Fruit fly (Drosophila melanogaster) whole organism, embryonic: ENCODE results near the gene Elo68alpha.
A peak's percentile ranks its signal among the peaks of the same experiment; 100 is the strongest.

Source experiments
- Aef1 ChIP-seq: fragments of 200-800 bp; sonication (Bioruptor generic); IDR thresholded peaks from 3 replicates; pipeline ENCODE4 v1.3.6; 2022; ENCODE audit warnings: missing biosample characterization, missing genetic modification characterization
- Asciz ChIP-seq: fragments of 200-800 bp; sonication (Bioruptor generic); optimal IDR thresholded peaks from 2 replicates; lab custom pipeline; 2017; ENCODE audit warnings: missing biosample characterization, mild to moderate bottlenecking, missing genetic modification characterization, missing genetic modification reagents
- BEAF-32 ChIP-seq: fragments of 200-800 bp; sonication (Bioruptor generic); optimal IDR thresholded peaks from 3 replicates; lab custom pipeline; 2017; ENCODE audit warnings: missing biosample characterization, missing genetic modification characterization, mild to moderate bottlenecking, moderate library complexity, missing genetic modification reagents
- Bdp1 ChIP-seq: fragments of 200-800 bp; sonication (Bioruptor generic); optimal IDR thresholded peaks from 3 replicates; lab custom pipeline; 2016; ENCODE audit warnings: missing biosample characterization, missing genetic modification characterization
- Bteb2 ChIP-seq: fragments of 200-800 bp; sonication (Bioruptor generic); optimal IDR thresholded peaks from 2 replicates; lab custom pipeline; 2016; ENCODE audit warnings: missing biosample characterization, missing genetic modification characterization
- CG10366 ChIP-seq: fragments of 200-800 bp; sonication (Bioruptor generic); IDR thresholded peaks from 2 replicates; pipeline ENCODE4 v1.3.6; 2022; ENCODE audit warnings: missing biosample characterization, missing genetic modification characterization
- CG10959 ChIP-seq: fragments of 200-800 bp; sonication (Bioruptor generic); IDR thresholded peaks from 2 replicates; pipeline ENCODE4 v1.3.6; 2022; ENCODE audit warnings: missing biosample characterization, missing genetic modification characterization
- CG11085 ChIP-seq: fragments of 200-800 bp; sonication (Bioruptor generic); IDR thresholded peaks from 2 replicates; pipeline ENCODE4 v1.3.6; 2022; ENCODE audit warnings: missing biosample characterization, missing genetic modification characterization
- CG13296 ChIP-seq: fragments of 200-800 bp; sonication (Bioruptor generic); optimal IDR thresholded peaks from 3 replicates; lab custom pipeline; 2018; ENCODE audit warnings: missing biosample characterization, mild to moderate bottlenecking, missing genetic modification characterization
- CG14050 ChIP-seq: fragments of 200-800 bp; sonication (Bioruptor generic); IDR thresholded peaks from 3 replicates; pipeline ENCODE4 v1.3.6; 2022; ENCODE audit warnings: missing biosample characterization, missing genetic modification characterization
- CG17361 ChIP-seq: fragments of 200-800 bp; sonication (Bioruptor generic); IDR thresholded peaks from 3 replicates; pipeline ENCODE4 v1.3.6; 2022; ENCODE audit warnings: missing biosample characterization, missing genetic modification characterization
- CG4707 ChIP-seq: fragments of 200-800 bp; sonication (Bioruptor generic); optimal IDR thresholded peaks from 2 replicates; lab custom pipeline; 2018; ENCODE audit warnings: missing biosample characterization, mild to moderate bottlenecking, missing genetic modification characterization, moderate library complexity
- CG5245 ChIP-seq: fragments of 200-800 bp; sonication (Bioruptor generic); optimal IDR thresholded peaks from 3 replicates; lab custom pipeline; 2016; ENCODE audit warnings: missing biosample characterization, missing genetic modification characterization
- CG6813 ChIP-seq: fragments of 200-800 bp; sonication (Bioruptor generic); optimal IDR thresholded peaks from 2 replicates; lab custom pipeline; 2017; ENCODE audit warnings: missing biosample characterization, missing genetic modification characterization, mild to moderate bottlenecking, moderate library complexity, missing genetic modification reagents
- CG6854 ChIP-seq: fragments of 200-800 bp; sonication (Bioruptor generic); optimal IDR thresholded peaks from 3 replicates; lab custom pipeline; 2017; ENCODE audit warnings: missing biosample characterization, mild to moderate bottlenecking, missing genetic modification characterization
- CG7745 ChIP-seq: fragments of 200-800 bp; sonication (Bioruptor generic); optimal IDR thresholded peaks from 2 replicates; lab custom pipeline; 2018; ENCODE audit warnings: missing biosample characterization, mild to moderate bottlenecking, missing genetic modification characterization, moderate library complexity
- CG7987 ChIP-seq: fragments of 200-800 bp; sonication (Bioruptor generic); optimal IDR thresholded peaks from 2 replicates; lab custom pipeline; 2018; ENCODE audit warnings: missing biosample characterization, mild to moderate bottlenecking, missing genetic modification characterization, moderate library complexity
- CG8944 ChIP-seq: fragments of 200-800 bp; sonication (Bioruptor generic); optimal IDR thresholded peaks from 3 replicates; lab custom pipeline; 2016; ENCODE audit warnings: missing biosample characterization, missing genetic modification characterization
- CG9817 ChIP-seq: fragments of 200-800 bp; sonication (Bioruptor generic); optimal IDR thresholded peaks from 2 replicates; lab custom pipeline; 2018; ENCODE audit warnings: missing biosample characterization, mild to moderate bottlenecking, missing genetic modification characterization, moderate library complexity
- CoRest ChIP-seq: fragments of 200-800 bp; sonication (Bioruptor generic); optimal IDR thresholded peaks from 3 replicates; lab custom pipeline; 2018; ENCODE audit warnings: missing biosample characterization, mild to moderate bottlenecking, missing genetic modification characterization, moderate library complexity
- Eip74EF ChIP-seq, 2 experiments: fragments of 200-800 bp in 1 of 2; fragments of >200 bp in 1 of 2; sonication (Bioruptor generic) in 1 of 2; optimal IDR thresholded peaks; 2 replicates each; lab custom pipeline; 2017 to 2019; ENCODE audit warnings: missing biosample characterization in 2 of 2, missing genetic modification characterization in 2 of 2, mild to moderate bottlenecking in 1 of 2, moderate library complexity in 1 of 2
- NFAT ChIP-seq: fragments of 200-800 bp; sonication (Bioruptor generic); IDR thresholded peaks from 2 replicates; pipeline ENCODE4 v1.3.6; 2022; ENCODE audit warnings: missing biosample characterization, missing genetic modification characterization
- Pdp1 ChIP-seq, 2 experiments: fragments of 200-800 bp; sonication (Bioruptor generic); optimal IDR thresholded peaks; 3 replicates each; lab custom pipeline; 2016; ENCODE audit warnings: missing biosample characterization in 2 of 2, missing genetic modification characterization in 2 of 2, mild to moderate bottlenecking in 1 of 2, moderate library complexity in 1 of 2
- Ptx1 ChIP-seq: fragments of 200-800 bp; sonication (Bioruptor generic); IDR thresholded peaks from 2 replicates; pipeline ENCODE4 v1.3.6; 2022; ENCODE audit warnings: missing biosample characterization, missing genetic modification characterization
- Rfx ChIP-seq: fragments of 200-800 bp; sonication (Bioruptor generic); IDR thresholded peaks from 2 replicates; pipeline ENCODE4 v1.3.6; 2022; ENCODE audit warnings: missing biosample characterization, missing genetic modification characterization
- Sry-δ ChIP-seq: fragments of 200-800 bp; sonication (Bioruptor generic); optimal IDR thresholded peaks from 2 replicates; lab custom pipeline; 2016; ENCODE audit warnings: missing biosample characterization, missing genetic modification characterization
- Ssrp ChIP-seq: fragments of 200-800 bp; sonication (Bioruptor generic); optimal IDR thresholded peaks from 2 replicates; lab custom pipeline; 2018; ENCODE audit warnings: missing biosample characterization, mild to moderate bottlenecking, missing genetic modification characterization, moderate library complexity
- Taf1 ChIP-seq: fragments of 200-800 bp; sonication (Bioruptor generic); IDR thresholded peaks from 2 replicates; pipeline ENCODE4 v1.3.6; 2022; ENCODE audit warnings: missing biosample characterization, missing genetic modification characterization
- aop ChIP-seq: fragments of 200-800 bp; sonication (Bioruptor generic); IDR thresholded peaks from 2 replicates; pipeline ENCODE4 v1.3.6; 2022; ENCODE audit warnings: missing biosample characterization, missing genetic modification characterization
- bsh ChIP-seq, 2 experiments: fragments of 200-800 bp; sonication (Bioruptor generic); optimal IDR thresholded peaks; 2 replicates each; lab custom pipeline; 2017 to 2018; ENCODE audit warnings: mild to moderate bottlenecking in 2 of 2, missing biosample characterization in 2 of 2, missing genetic modification characterization in 2 of 2, moderate library complexity in 1 of 2
- caup ChIP-seq: fragments of 200-800 bp; sonication (Bioruptor generic); optimal IDR thresholded peaks from 3 replicates; lab custom pipeline; 2017; ENCODE audit warnings: missing biosample characterization, mild to moderate bottlenecking, missing genetic modification characterization, moderate library complexity; ENCODE audit not compliant: severe bottlenecking
- chm ChIP-seq: fragments of 200-800 bp; sonication (Bioruptor generic); IDR thresholded peaks from 2 replicates; pipeline ENCODE4 v1.3.6; 2022; ENCODE audit warnings: missing biosample characterization, missing genetic modification characterization
- ewg ChIP-seq: fragments of 200-800 bp; sonication (Bioruptor generic); optimal IDR thresholded peaks from 3 replicates; lab custom pipeline; 2017; ENCODE audit warnings: mild to moderate bottlenecking, missing biosample characterization, missing genetic modification reagents, missing genetic modification characterization
- fru ChIP-seq: fragments of >200 bp; optimal IDR thresholded peaks from 2 replicates; lab custom pipeline; 2017
- ftz-f1 ChIP-seq: fragments of 200-800 bp; sonication (Bioruptor generic); optimal IDR thresholded peaks from 2 replicates; lab custom pipeline; 2016; ENCODE audit warnings: missing biosample characterization, missing genetic modification characterization
- gcm2 ChIP-seq: fragments of 200-800 bp; sonication (Bioruptor generic); optimal IDR thresholded peaks from 2 replicates; lab custom pipeline; 2016; ENCODE audit warnings: missing biosample characterization, missing genetic modification characterization
- gsb-n ChIP-seq: fragments of 200-800 bp; sonication (Bioruptor generic); optimal IDR thresholded peaks from 3 replicates; lab custom pipeline; 2018; ENCODE audit warnings: missing biosample characterization, mild to moderate bottlenecking, missing genetic modification characterization
- klu ChIP-seq: fragments of 200-800 bp; sonication (Bioruptor generic); IDR thresholded peaks from 2 replicates; pipeline ENCODE4 v1.3.6; 2022; ENCODE audit warnings: missing biosample characterization, missing genetic modification characterization
- kni ChIP-seq: fragments of 200-800 bp; sonication (Bioruptor generic); optimal IDR thresholded peaks from 3 replicates; lab custom pipeline; 2017; ENCODE audit warnings: mild to moderate bottlenecking, missing biosample characterization, missing genetic modification reagents, missing genetic modification characterization
- knrl ChIP-seq: fragments of 200-800 bp; sonication (Bioruptor generic); IDR thresholded peaks from 3 replicates; pipeline ENCODE4 v1.3.6; 2022; ENCODE audit warnings: missing biosample characterization, missing genetic modification characterization; ENCODE audit not compliant: partially characterized antibody
- otp ChIP-seq: fragments of 200-800 bp; sonication (Bioruptor generic); IDR thresholded peaks from 3 replicates; pipeline ENCODE4, ENCODE4 v1.3.6; 2022; ENCODE audit warnings: missing biosample characterization, missing genetic modification characterization
- pnt ChIP-seq: fragments of 200-800 bp; sonication (Bioruptor generic); optimal IDR thresholded peaks from 3 replicates; lab custom pipeline; 2016; ENCODE audit warnings: missing biosample characterization, missing genetic modification characterization
- pum ChIP-seq: fragments of 200-800 bp; sonication (Bioruptor generic); optimal IDR thresholded peaks from 2 replicates; lab custom pipeline; 2016; ENCODE audit warnings: missing biosample characterization, missing genetic modification characterization
- sd ChIP-seq: fragments of 200-800 bp; sonication (Bioruptor generic); optimal IDR thresholded peaks from 3 replicates; lab custom pipeline; 2018; ENCODE audit warnings: missing biosample characterization, mild to moderate bottlenecking, missing genetic modification characterization, moderate library complexity
- sens-2 ChIP-seq: fragments of 200-800 bp; sonication (Bioruptor generic); IDR thresholded peaks from 2 replicates; pipeline ENCODE4 v1.3.6; 2022; ENCODE audit warnings: missing biosample characterization, missing genetic modification characterization
- ssp ChIP-seq: fragments of 200-800 bp; sonication (Bioruptor generic); IDR thresholded peaks from 2 replicates; pipeline ENCODE4 v1.3.6; 2022; ENCODE audit warnings: missing biosample characterization, missing genetic modification characterization
- usp ChIP-seq: fragments of >200 bp; optimal IDR thresholded peaks from 2 replicates; lab custom pipeline; 2017; ENCODE audit warnings: missing biosample characterization, missing genetic modification characterization
- z ChIP-seq: fragments of 200-800 bp; sonication (Bioruptor generic); IDR thresholded peaks from 3 replicates; pipeline ENCODE4 v1.3.6; 2022; ENCODE audit warnings: missing biosample characterization, missing genetic modification characterization
- zf30C ChIP-seq: fragments of 200-800 bp; sonication (Bioruptor generic); optimal IDR thresholded peaks from 3 replicates; lab custom pipeline; 2018; ENCODE audit warnings: missing biosample characterization, mild to moderate bottlenecking, missing genetic modification characterization

Elo68alpha gene

dm6 chr3L:11084557-11085231 lies 18.1 kb downstream of the Elo68alpha start (continued):
- TF ChIP-seq zf30C (GFP tag; lab: Kevin White, UChicago) (peak; percentile 91), Ssrp (tag; lab: Kevin White, UChicago) (peak; percentile 97), chm (GFP tag; lab: Robert Waterston, UW) (peak; percentile 99), pum (GFP tag; lab: Kevin White, UChicago) (peak; percentile 96), CG9817 (tag; lab: Kevin White, UChicago) (peak; percentile 77), sd (tag; lab: Kevin White, UChicago) (no peak), caup (GFP tag; lab: Kevin White, UChicago) (peak; percentile 92), ewg (GFP tag; lab: Kevin White, UChicago) (peak; percentile 93), ftz-f1 (no peak), CG10959 (GFP tag; lab: Robert Waterston, UW) (peak; percentile 95), CG7987 (GFP tag; lab: Kevin White, UChicago) (peak; percentile 86), pnt (GFP tag; lab: Kevin White, UChicago) (peak; percentile 96), Bdp1 (GFP tag; lab: Kevin White, UChicago) (peak; percentile 90), Sry-δ (peak; percentile 72), CG13296 (GFP tag; lab: Kevin White, UChicago) (peak; percentile 94), sens-2 (GFP tag; lab: Robert Waterston, UW) (peak; percentile 97), Bteb2 (GFP tag; lab: Kevin White, UChicago) (peak; percentile 94), CG4707 (peak; percentile 94), CG5245 (GFP tag; lab: Kevin White, UChicago) (peak; percentile 96), CG6854 (peak; percentile 84), knrl (no peak), NFAT (GFP tag; lab: Robert Waterston, UW) (peak; percentile 86), klu (GFP tag; lab: Robert Waterston, UW) (peak; percentile 79), ssp (GFP tag; lab: Robert Waterston, UW) (peak; percentile 86), fru (lab: Kevin White, UChicago) (no peak), CG11085 (GFP tag; lab: Robert Waterston, UW) (peak; percentile 82), CG8944 (peak; percentile 94), Asciz (GFP tag; lab: Kevin White, UChicago) (peak; percentile 98), Rfx (GFP tag; lab: Robert Waterston, UW) (peak; percentile 95), gcm2 (peak; percentile 95), usp (no peak), Ptx1 (GFP tag; lab: Robert Waterston, UW) (peak; percentile 97), aop (peak; percentile 92), bsh (GFP tag; optimal IDR thresholded peaks at IDR 0.05; lab: Kevin White, UChicago) (peak; percentile 97 to 99), kni (GFP tag; lab: Kevin White, UChicago) (peak; percentile 41), CG10366 (GFP tag; lab: Robert Waterston, UW) (peak; percentile 96), CoRest (peak; percentile 97), gsb-n (tag; lab: Kevin White, UChicago) (peak; percentile 98), CG7745 (tag; lab: Kevin White, UChicago) (peak; percentile 91), Pdp1 (GFP tag; optimal IDR thresholded peaks at IDR 0.05; lab: Kevin White, UChicago) (peak; percentile 95 to 97), otp (GFP tag; lab: Robert Waterston, UW) (peak; percentile 97), Eip74EF (GFP tag; optimal IDR thresholded peaks at IDR 0.05; lab: Kevin White, UChicago) (peak in 1 of 2 experiments; percentile 98), CG6813 (GFP tag; lab: Kevin White, UChicago) (peak; percentile 93), Aef1 (GFP tag; lab: Robert Waterston, UW) (peak; percentile 94), z (GFP tag; lab: Robert Waterston, UW) (peak; percentile 68; the same call in 1 of the 3 replicates), CG14050 (peak; percentile 93), Taf1 (peak; percentile 75), CG17361 (peak; percentile 97), BEAF-32 (GFP tag; lab: Kevin White, UChicago) (peak; percentile 5)
